Worm (Caenorhabditis elegans) whole organism, L2 larva: ENCODE measurements around the gene C56A3.6.

Source experiments
- lsy-2 ChIP-seq, 2 experiments: fragments of 150-350 bp in 1 of 2; sonication (generic microtip) in 1 of 2; optimal IDR thresholded peaks; 2 replicates each; lab custom pipeline; 2014 to 2017; ENCODE audit warnings: missing biosample characterization in 2 of 2, missing genetic modification characterization in 2 of 2
- mab-5 ChIP-seq: fragments of 150-350 bp; optimal IDR thresholded peaks from 2 replicates; lab custom pipeline; 2014; ENCODE audit warnings: missing biosample characterization, missing genetic modification characterization
- nhr-11 ChIP-seq: fragments of 150-350 bp; optimal IDR thresholded peaks from 2 replicates; lab custom pipeline; 2014; ENCODE audit warnings: missing biosample characterization, missing genetic modification characterization
- nhr-129 ChIP-seq: fragments of 150-350 bp; optimal IDR thresholded peaks from 2 replicates; lab custom pipeline; 2014; ENCODE audit warnings: missing biosample characterization, missing genetic modification characterization
- unc-39 ChIP-seq: fragments of 150-350 bp; optimal IDR thresholded peaks from 2 replicates; lab custom pipeline; 2014; ENCODE audit warnings: missing biosample characterization, missing genetic modification characterization
- unc-62 ChIP-seq: fragments of 150-350 bp; optimal IDR thresholded peaks from 2 replicates; lab custom pipeline; 2014; ENCODE audit warnings: missing biosample characterization, missing genetic modification reagents, missing genetic modification characterization
- zag-1 ChIP-seq: fragments of 150-350 bp; optimal IDR thresholded peaks from 2 replicates; lab custom pipeline; 2014; ENCODE audit warnings: missing biosample characterization, missing genetic modification characterization

- TF ChIP-seq zag-1 (tag; lab: Kevin White, UChicago): no peak
- TF ChIP-seq nhr-129 (tag; lab: Kevin White, UChicago): no peak
- no peak for TF ChIP-seq unc-62 (GFP tag; lab: Kevin White, UChicago)
- no peak for TF ChIP-seq nhr-11
- no peak for TF ChIP-seq unc-39 (tag; lab: Kevin White, UChicago)
- no peak for TF ChIP-seq lsy-2 (tag; optimal IDR thresholded peaks at IDR 0.05; lab: Kevin White, UChicago)
- no peak for TF ChIP-seq mab-5 (tag; lab: Kevin White, UChicago)
These were observed 31.7 kb upstream of the C56A3.6 start, which contains the start of gene F53F4.17 for ce11 chrV:13587902-13588301.
